Fruit fly (Drosophila melanogaster): ENCODE results near the gene CG3777.

dm6 chrX:255369-255768, 24.1 kb upstream of the CG3777 start, which contains the start of gene cin:
- no peak for TF ChIP-seq EcR (GFP tag; optimal IDR thresholded peaks at IDR 0.05)
- no peak for TF ChIP-seq Dll (optimal IDR thresholded peaks at IDR 0.05)
- no peak for TF ChIP-seq CG8478 (optimal IDR thresholded peaks at IDR 0.05)
- no peak for TF ChIP-seq pan (optimal IDR thresholded peaks at IDR 0.05)
- TF ChIP-seq psq (optimal IDR thresholded peaks at IDR 0.05), result no peak
- TF ChIP-seq usp (GFP tag; optimal IDR thresholded peaks at IDR 0.05), result no peak

Data from whole organism.